Fruit fly (Drosophila melanogaster): ENCODE data around the gene Hydr2.
"Not testable (repeated sequence)": the region's sequence is repeated elsewhere in the genome, so short reads cannot be mapped to it uniquely, and the experiment has no call there.

Gene Hydr2

DNA sequence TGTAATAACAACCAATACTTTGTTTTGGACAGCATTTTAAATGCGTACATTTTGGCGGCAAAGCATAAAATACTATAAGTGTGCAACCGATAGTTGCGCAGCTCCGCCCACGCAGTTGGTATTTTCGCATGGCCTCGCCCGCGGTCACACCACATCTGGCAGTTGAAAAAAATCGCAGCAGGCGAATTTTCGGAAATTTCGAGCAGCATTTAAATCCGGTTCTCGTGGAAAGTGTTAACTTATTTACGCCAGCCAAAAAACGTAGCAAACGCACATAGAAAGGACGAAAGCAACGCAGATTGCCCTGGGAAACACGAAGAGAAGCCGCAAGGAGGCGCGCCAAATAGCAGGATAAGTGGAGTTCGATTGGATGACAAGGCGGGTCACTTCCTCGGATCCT lies at the start of gene Hydr2:
Hydr2 (plus strand) TSS at position 156 of the 400 bp plus-strand sequence.
- not testable (repeated sequence) for TF ChIP-seq CG17801 (GFP tag; optimal IDR thresholded peaks at IDR 0.05; ENCODE audit: partially characterized antibody)

DNA sequence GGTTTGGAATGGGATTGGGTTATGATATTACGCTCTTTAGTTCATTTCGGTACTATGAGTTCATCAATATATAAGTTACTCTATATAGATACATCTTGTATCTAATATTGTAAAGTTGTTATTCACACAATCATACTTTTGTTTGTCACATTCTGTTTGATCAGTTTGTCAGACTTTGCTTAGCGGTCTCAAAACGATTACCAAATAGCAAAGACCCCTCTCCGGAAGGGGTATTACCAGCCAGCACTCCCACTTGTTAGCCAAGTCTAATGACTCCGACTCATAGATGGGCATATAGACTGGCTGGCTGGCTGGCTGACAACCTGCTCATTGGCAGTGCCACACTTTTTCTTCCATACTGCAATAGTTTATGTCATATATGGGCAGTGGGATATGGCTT lies 49.3 kb upstream of the Hydr2 start:
- no peak for TF ChIP-seq CG17801 (GFP tag; optimal IDR thresholded peaks at IDR 0.05; ENCODE audit: partially characterized antibody)

dm6 chr2L:3114887-3115286 lies 48.6 kb upstream of the Hydr2 start:
- TF ChIP-seq CG17801 (GFP tag; optimal IDR thresholded peaks at IDR 0.05; ENCODE audit: partially characterized antibody): no peak

dm6 chr2L:3119613-3120012 lies 43.8 kb upstream of the Hydr2 start:
- TF ChIP-seq CG17801 (GFP tag; optimal IDR thresholded peaks at IDR 0.05; ENCODE audit: partially characterized antibody): no peak

- no peak for TF ChIP-seq CG17801 (GFP tag; optimal IDR thresholded peaks at IDR 0.05; ENCODE audit: partially characterized antibody)
Observed at dm6 chr2L:3120820-3121219, 42.6 kb upstream of the Hydr2 start.

- TF ChIP-seq CG17801 (GFP tag; optimal IDR thresholded peaks at IDR 0.05; ENCODE audit: partially characterized antibody): no peak
Observed at dm6 chr2L:3121325-3121724, 42.1 kb upstream of the Hydr2 start.

dm6 chr2L:3121745-3122144 lies 41.7 kb upstream of the Hydr2 start:
- TF ChIP-seq CG17801 (GFP tag; optimal IDR thresholded peaks at IDR 0.05; ENCODE audit: partially characterized antibody): no peak

DNA sequence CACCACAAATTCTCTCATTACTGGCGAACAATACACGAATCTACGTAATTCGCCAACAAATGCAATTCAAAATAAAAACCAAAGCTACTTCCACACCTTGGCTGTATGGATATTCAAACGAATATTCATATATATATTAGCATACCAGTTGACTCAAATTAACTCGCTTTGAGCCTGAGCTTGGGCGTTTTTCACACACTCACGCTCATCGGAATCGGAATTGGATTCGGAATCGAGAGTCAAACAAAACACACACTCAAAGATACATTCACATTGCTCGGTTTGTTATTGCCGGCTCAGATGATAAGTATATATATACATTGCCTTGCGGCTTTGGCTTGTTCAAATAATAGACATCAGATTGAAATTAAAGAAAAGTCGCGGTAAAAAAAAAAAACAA lies 41.2 kb upstream of the Hydr2 start:
- TF ChIP-seq CG17801 (GFP tag; optimal IDR thresholded peaks at IDR 0.05; ENCODE audit: partially characterized antibody): no peak

DNA sequence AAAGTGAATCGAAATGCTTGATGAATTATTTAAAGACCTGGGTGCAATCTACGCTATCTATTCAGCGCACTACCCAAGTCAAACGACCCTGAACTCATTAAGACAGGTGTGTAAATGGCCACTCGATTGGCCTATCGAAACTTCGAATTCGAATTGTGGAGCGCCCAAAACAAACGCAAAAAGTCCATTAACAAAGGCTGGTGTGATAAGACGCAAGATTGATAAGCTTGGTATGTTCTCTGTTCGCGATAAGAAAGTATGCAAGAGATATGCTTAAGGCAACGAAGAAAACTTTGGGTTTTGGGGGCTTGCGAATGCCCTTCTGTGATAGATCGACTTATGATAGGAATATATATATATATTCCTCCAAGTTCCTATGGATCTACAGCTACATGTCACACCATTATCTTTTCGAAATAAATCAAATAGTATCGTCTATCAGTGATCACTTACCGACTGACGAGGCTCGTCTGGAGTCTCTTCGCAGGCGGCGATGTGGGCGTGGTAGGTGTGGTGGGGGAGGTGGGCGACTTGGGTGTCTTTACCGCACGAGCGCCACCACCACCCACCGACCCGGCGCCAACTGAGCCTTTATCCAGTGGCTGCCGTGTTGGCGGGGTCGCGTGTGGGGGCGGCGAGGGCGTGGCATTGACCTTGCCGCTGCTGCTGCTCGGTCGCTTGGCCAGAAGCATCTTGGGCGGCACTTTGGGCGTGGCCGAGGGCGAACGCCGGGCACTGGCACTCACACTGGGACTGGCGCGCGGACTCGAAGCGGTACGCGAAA lies 39.7 kb upstream of the Hydr2 start:
- no peak for TF ChIP-seq CG17801 (GFP tag; optimal IDR thresholded peaks at IDR 0.05; ENCODE audit: partially characterized antibody)

dm6 chr2L:3124500-3124977 lies 38.9 kb upstream of the Hydr2 start:
- TF ChIP-seq CG17801 (GFP tag; optimal IDR thresholded peaks at IDR 0.05; ENCODE audit: partially characterized antibody): no peak

- TF ChIP-seq CG17801 (GFP tag; optimal IDR thresholded peaks at IDR 0.05; ENCODE audit: partially characterized antibody): no peak
Observed at dm6 chr2L:3127813-3128212, 35.6 kb upstream of the Hydr2 start.

- TF ChIP-seq CG17801 (GFP tag; optimal IDR thresholded peaks at IDR 0.05; ENCODE audit: partially characterized antibody): no peak
Observed at dm6 chr2L:3128335-3128734, 35.1 kb upstream of the Hydr2 start, which contains the start of gene CG15403. Gene CG15403, plus strand, starts transcription at chr2L:3128635.

DNA sequence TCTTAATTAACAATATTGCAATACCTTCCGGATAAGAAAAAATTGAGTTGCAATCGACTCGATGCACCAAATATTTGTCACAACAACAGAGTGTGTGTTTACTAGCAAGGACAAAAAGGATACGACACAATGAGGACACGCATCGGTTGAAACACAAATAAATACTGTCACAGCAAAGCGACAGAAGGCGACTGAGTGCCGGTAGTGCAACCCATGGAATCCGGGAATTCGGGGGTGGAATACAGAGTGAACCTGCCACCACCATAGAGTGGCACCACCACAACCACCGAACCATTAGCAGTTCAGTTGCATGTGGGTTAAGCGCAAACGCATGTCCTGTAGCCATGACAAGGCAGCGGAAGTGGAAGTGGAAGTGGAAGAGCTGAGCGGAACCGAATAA lies 33.0 kb upstream of the Hydr2 start:
- TF ChIP-seq CG17801 (GFP tag; optimal IDR thresholded peaks at IDR 0.05; ENCODE audit: partially characterized antibody): no peak

DNA sequence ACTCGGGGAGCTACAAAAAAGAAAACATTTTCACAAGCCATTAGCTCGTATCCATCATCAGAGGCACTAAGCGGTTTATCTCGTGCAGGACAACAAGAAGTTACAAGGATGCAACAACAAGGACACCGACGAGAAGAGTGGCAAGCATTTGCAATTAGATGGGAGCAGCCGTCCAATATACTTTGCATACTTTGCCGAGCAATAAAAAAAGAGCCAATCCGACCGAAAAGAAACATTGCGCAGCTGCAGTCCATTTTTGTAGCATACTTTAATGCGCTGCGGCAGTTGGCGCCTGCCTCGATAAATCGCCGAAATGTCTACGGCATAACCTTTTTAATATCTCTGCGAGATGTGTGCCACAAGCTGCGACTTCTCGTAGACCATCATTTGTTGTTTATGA lies 31.8 kb upstream of the Hydr2 start:
- TF ChIP-seq CG17801 (GFP tag; optimal IDR thresholded peaks at IDR 0.05; ENCODE audit: partially characterized antibody): no peak

DNA sequence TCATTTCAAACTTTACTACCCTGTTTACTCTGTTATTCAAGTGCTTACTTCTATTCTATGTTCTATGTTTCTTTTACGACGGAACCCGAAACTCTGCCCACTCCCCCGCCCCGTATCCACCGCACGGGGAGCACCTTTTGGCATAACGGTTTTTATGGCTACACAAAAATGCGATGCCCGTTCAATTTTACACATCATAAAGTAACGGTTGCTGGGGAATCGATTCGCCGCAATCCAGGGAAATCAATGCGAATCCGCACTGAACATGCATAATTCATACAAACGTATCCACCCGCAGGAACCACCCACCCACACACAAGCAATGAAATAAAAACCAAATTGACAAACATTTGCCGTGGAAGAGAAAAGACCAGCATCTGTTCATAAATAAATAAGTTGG lies 19.5 kb upstream of the Hydr2 start:
- no peak for TF ChIP-seq CG17801 (GFP tag; optimal IDR thresholded peaks at IDR 0.05; ENCODE audit: partially characterized antibody)

- peak; percentile 53 for TF ChIP-seq CG17801 (GFP tag; optimal IDR thresholded peaks at IDR 0.05; ENCODE audit: partially characterized antibody)
Observed at dm6 chr2L:3144709-3145108, 18.7 kb upstream of the Hydr2 start, which contains the start of gene toc. Gene toc, minus strand, starts transcription at chr2L:3144786.

- TF ChIP-seq CG17801 (GFP tag; optimal IDR thresholded peaks at IDR 0.05; ENCODE audit: partially characterized antibody): no peak
Observed at dm6 chr2L:3145470-3145869, 18.0 kb upstream of the Hydr2 start, which contains the start of gene ND-B14.5B. Gene ND-B14.5B, minus strand, starts transcription at chr2L:3145848.
